Worm (Caenorhabditis elegans) whole organism, L1 larva: ENCODE measurements around the gene lsm-1.

Experiments used
- C34B4.2 ChIP-seq: sonication (generic microtip); optimal IDR thresholded peaks from 2 replicates; lab custom pipeline; 2017; ENCODE audit warnings: mild to moderate bottlenecking, missing genetic modification characterization, missing compliant biosample characterization
- F16B12.6 ChIP-seq: fragments of 150-350 bp; optimal IDR thresholded peaks from 2 replicates; lab custom pipeline; 2014; ENCODE audit warnings: missing biosample characterization, missing genetic modification characterization
- aly-2 ChIP-seq: fragments of 150-350 bp; optimal IDR thresholded peaks from 2 replicates; lab custom pipeline; 2014; ENCODE audit warnings: missing biosample characterization, missing genetic modification characterization
- ama-1 ChIP-seq: fragments of 150-350 bp; optimal IDR thresholded peaks from 2 replicates; lab custom pipeline; 2014
- blmp-1 ChIP-seq: fragments of 150-350 bp; optimal IDR thresholded peaks from 2 replicates; lab custom pipeline; 2014; ENCODE audit warnings: missing biosample characterization, missing genetic modification characterization
- ceh-82 ChIP-seq, 3 experiments: fragments of 150-350 bp in 1 of 3; sonication (generic microtip) in 2 of 3; optimal IDR thresholded peaks; 2 replicates each; lab custom pipeline; 2014 to 2017; ENCODE audit warnings: missing biosample characterization in 3 of 3, missing genetic modification characterization in 3 of 3
- dpl-1 ChIP-seq, 3 experiments: fragments of 150-350 bp in 2 of 3; sonication (generic microtip) in 1 of 3; optimal IDR thresholded peaks; 2 replicates each; lab custom pipeline; 2014 to 2017; ENCODE audit warnings: missing biosample characterization in 3 of 3, missing genetic modification characterization in 3 of 3, missing genetic modification reagents in 3 of 3
- dsc-1 ChIP-seq: sonication (generic microtip); optimal IDR thresholded peaks from 2 replicates; lab custom pipeline; 2016; ENCODE audit warnings: mild to moderate bottlenecking, missing genetic modification characterization, missing compliant biosample characterization
- efl-1 ChIP-seq, 4 experiments: fragments of 150-350 bp; optimal IDR thresholded peaks in 3 of 4; peaks in 1 of 4; 1 replicate in 1 of 4; 2 replicates in 3 of 4; lab custom pipeline; 2014; ENCODE audit warnings: missing biosample characterization in 2 of 4, missing genetic modification characterization in 2 of 4, missing genetic modification reagents in 2 of 4
- egl-27 ChIP-seq, 2 experiments: fragments of 150-350 bp in 1 of 2; sonication (generic microtip); optimal IDR thresholded peaks; 3 replicates each; lab custom pipeline; 2017 to 2018; ENCODE audit warnings: missing biosample characterization in 2 of 2, missing genetic modification characterization in 2 of 2, missing genetic modification reagents in 2 of 2
- elt-3 ChIP-seq, 6 experiments: fragments of 150-350 bp in 1 of 6; sonication (generic microtip); optimal IDR thresholded peaks; 2 replicates each; lab custom pipeline; 2017 to 2018; ENCODE audit warnings: missing biosample characterization in 6 of 6, missing genetic modification characterization in 6 of 6, inconsistent platforms in 1 of 6
- fkh-8 ChIP-seq: sonication (generic microtip); optimal IDR thresholded peaks from 2 replicates; lab custom pipeline; 2016; ENCODE audit warnings: mild to moderate bottlenecking, missing genetic modification characterization, missing compliant biosample characterization
- hlh-17 ChIP-seq: fragments of 200-800 bp; sonication (Bioruptor generic); optimal IDR thresholded peaks from 2 replicates; lab custom pipeline; 2018; ENCODE audit warnings: missing genetic modification characterization, mild to moderate bottlenecking, missing compliant biosample characterization, moderate library complexity, borderline replicate concordance
- hlh-4 ChIP-seq: sonication (generic microtip); optimal IDR thresholded peaks from 2 replicates; lab custom pipeline; 2016; ENCODE audit warnings: mild to moderate bottlenecking, missing genetic modification characterization, missing compliant biosample characterization
- isw-1 ChIP-seq: fragments of 200-800 bp; sonication (Bioruptor generic); IDR thresholded peaks from 2 replicates; pipeline ENCODE4 v1.3.6; 2022; ENCODE audit warnings: missing genetic modification characterization, missing compliant biosample characterization
- lin-14 ChIP-seq: fragments of 200-800 bp; sonication (Bioruptor generic); optimal IDR thresholded peaks from 2 replicates; lab custom pipeline; 2018; ENCODE audit warnings: mild to moderate bottlenecking, missing genetic modification characterization, moderate library complexity, missing compliant biosample characterization
- lin-35 ChIP-seq, 2 experiments: fragments of 150-350 bp; optimal IDR thresholded peaks; 2 replicates each; lab custom pipeline; 2014; ENCODE audit warnings: missing biosample characterization in 2 of 2, missing genetic modification characterization in 2 of 2, missing genetic modification reagents in 2 of 2
- lin-39 ChIP-seq: fragments of 150-350 bp; optimal IDR thresholded peaks from 2 replicates; lab custom pipeline; 2014; ENCODE audit warnings: missing biosample characterization, missing genetic modification reagents, missing genetic modification characterization
- lsy-2 ChIP-seq, 2 experiments: fragments of 150-350 bp; optimal IDR thresholded peaks; 2 replicates each; lab custom pipeline; 2014; ENCODE audit warnings: missing biosample characterization in 2 of 2, missing genetic modification characterization in 2 of 2
- mdl-1 ChIP-seq, 2 experiments: fragments of 150-350 bp; optimal IDR thresholded peaks; 2 replicates each; lab custom pipeline; 2014 to 2017; ENCODE audit warnings: missing biosample characterization in 2 of 2, missing genetic modification characterization in 2 of 2, inconsistent platforms in 1 of 2
- mep-1 ChIP-seq: fragments of 150-350 bp; optimal IDR thresholded peaks from 2 replicates; lab custom pipeline; 2014; ENCODE audit warnings: missing biosample characterization, missing genetic modification characterization
- nhr-19 ChIP-seq: fragments of 200-800 bp; sonication (Bioruptor generic); conservative IDR thresholded peaks from 2 replicates; pipeline ENCODE4 v1.3.6; 2022; ENCODE audit warnings: missing genetic modification characterization, missing compliant biosample characterization
- nhr-20 ChIP-seq: sonication (generic microtip); optimal IDR thresholded peaks from 2 replicates; lab custom pipeline; 2016; ENCODE audit warnings: mild to moderate bottlenecking, missing genetic modification characterization, missing compliant biosample characterization
- nhr-28 ChIP-seq: fragments of 150-350 bp; optimal IDR thresholded peaks from 2 replicates; lab custom pipeline; 2014; ENCODE audit warnings: missing biosample characterization, missing genetic modification characterization
- nhr-71 ChIP-seq: sonication (generic microtip); optimal IDR thresholded peaks from 2 replicates; lab custom pipeline; 2016; ENCODE audit warnings: mild to moderate bottlenecking, missing genetic modification characterization, moderate library complexity, missing compliant biosample characterization
- nhr-76 ChIP-seq: sonication (generic microtip); optimal IDR thresholded peaks from 2 replicates; lab custom pipeline; 2017; ENCODE audit warnings: missing biosample characterization, missing genetic modification characterization
- nhr-85 ChIP-seq: sonication (generic microtip); peaks from one replicate; lab custom pipeline; 2016; ENCODE audit warnings: missing genetic modification characterization, inconsistent platforms, missing compliant biosample characterization
- pqm-1 ChIP-seq: sonication (generic microtip); optimal IDR thresholded peaks from 3 replicates; lab custom pipeline; 2017; ENCODE audit warnings: missing biosample characterization, missing genetic modification characterization
- rnt-1 ChIP-seq: sonication (generic microtip); optimal IDR thresholded peaks from 2 replicates; lab custom pipeline; 2016; ENCODE audit warnings: mild to moderate bottlenecking, missing genetic modification characterization, moderate library complexity, missing compliant biosample characterization
- snpc-4 ChIP-seq: fragments of 150-350 bp; optimal IDR thresholded peaks from 2 replicates; lab custom pipeline; 2014; ENCODE audit warnings: missing biosample characterization, missing genetic modification characterization
- snu-23 ChIP-seq: sonication (generic microtip); optimal IDR thresholded peaks from 2 replicates; lab custom pipeline; 2016; ENCODE audit warnings: missing genetic modification characterization, missing compliant biosample characterization
- sox-4 ChIP-seq: sonication (generic microtip); optimal IDR thresholded peaks from 2 replicates; lab custom pipeline; 2016; ENCODE audit warnings: missing genetic modification characterization, missing compliant biosample characterization
- sptf-1 ChIP-seq: fragments of 150-350 bp; optimal IDR thresholded peaks from 2 replicates; lab custom pipeline; 2014; ENCODE audit warnings: missing biosample characterization, missing genetic modification characterization
- sup-37 ChIP-seq: fragments of 200-800 bp; sonication (Bioruptor generic); optimal IDR thresholded peaks from 2 replicates; lab custom pipeline; 2018; ENCODE audit warnings: mild to moderate bottlenecking, missing genetic modification characterization, missing compliant biosample characterization
- swsn-7 ChIP-seq: sonication (generic microtip); optimal IDR thresholded peaks from 2 replicates; lab custom pipeline; 2016; ENCODE audit warnings: missing genetic modification characterization, missing compliant biosample characterization
- tbx-2 ChIP-seq: sonication (generic microtip); optimal IDR thresholded peaks from 2 replicates; lab custom pipeline; 2016; ENCODE audit warnings: missing genetic modification characterization, missing compliant biosample characterization
- tlp-1 ChIP-seq: fragments of 150-350 bp; optimal IDR thresholded peaks from 2 replicates; lab custom pipeline; 2014; ENCODE audit warnings: missing biosample characterization, missing genetic modification characterization
- unc-130 ChIP-seq: fragments of 150-350 bp; optimal IDR thresholded peaks from 2 replicates; lab custom pipeline; 2017; ENCODE audit warnings: missing biosample characterization, missing genetic modification characterization, inconsistent platforms
- unc-30 ChIP-seq: sonication (generic microtip); optimal IDR thresholded peaks from 2 replicates; lab custom pipeline; 2017; ENCODE audit warnings: missing biosample characterization, missing genetic modification characterization
- unc-62 ChIP-seq: fragments of 150-350 bp; optimal IDR thresholded peaks from 2 replicates; lab custom pipeline; 2014; ENCODE audit warnings: missing biosample characterization, missing genetic modification reagents, missing genetic modification characterization
- unc-86 ChIP-seq: sonication (generic microtip); optimal IDR thresholded peaks from 2 replicates; lab custom pipeline; 2016; ENCODE audit warnings: missing genetic modification characterization, missing compliant biosample characterization
- vab-15 ChIP-seq: sonication (generic microtip); optimal IDR thresholded peaks from 2 replicates; lab custom pipeline; 2017; ENCODE audit warnings: missing genotype, mild to moderate bottlenecking, missing genetic modification characterization, missing compliant biosample characterization

Gene lsm-1

DNA sequence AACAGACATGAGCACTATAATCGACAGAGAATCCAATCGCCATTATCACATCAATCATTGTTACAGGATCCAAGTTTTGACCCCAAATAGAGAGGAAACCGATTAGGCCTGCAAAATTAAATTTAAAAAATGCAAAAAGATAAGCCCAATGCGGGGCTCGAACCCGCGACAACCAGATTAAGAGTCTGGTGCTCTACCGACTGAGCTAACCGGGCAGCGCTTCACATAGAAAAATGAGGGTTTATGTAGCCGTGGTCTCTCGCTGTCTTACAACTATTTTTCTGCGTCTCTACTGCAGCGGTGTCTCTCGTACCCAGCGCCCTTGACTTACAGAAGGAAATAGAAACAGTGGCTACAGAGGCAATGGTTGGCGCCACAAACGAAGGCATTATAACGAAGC lies 30.9 kb downstream of the lsm-1 start (continued):
- TF ChIP-seq dpl-1 (GFP tag; optimal IDR thresholded peaks at IDR 0.05; lab: Kevin White, UChicago): peak; percentile 6 to 48 (median 35)
- peak in 1 of 2 experiments; percentile 3 for TF ChIP-seq mdl-1 (tag; optimal IDR thresholded peaks at IDR 0.05; lab: Kevin White, UChicago)
- peak; percentile 74 for TF ChIP-seq snu-23 (GFP tag; lab: Kevin White, UChicago)
- no peak for TF ChIP-seq nhr-28 (tag; lab: Kevin White, UChicago)
- TF ChIP-seq nhr-76: no peak
- peak; percentile 14 for TF ChIP-seq unc-86
- TF ChIP-seq elt-3 (tag; optimal IDR thresholded peaks at IDR 0.05; lab: Kevin White, UChicago): peak in 2 of 6 experiments; percentile 6 to 27
- TF ChIP-seq sptf-1: no peak
- peak; percentile 34 to 62 for TF ChIP-seq lsy-2 (tag; optimal IDR thresholded peaks at IDR 0.05; lab: Kevin White, UChicago)
- no peak for TF ChIP-seq blmp-1
- TF ChIP-seq, all 84 proteins: peak for 33

DNA sequence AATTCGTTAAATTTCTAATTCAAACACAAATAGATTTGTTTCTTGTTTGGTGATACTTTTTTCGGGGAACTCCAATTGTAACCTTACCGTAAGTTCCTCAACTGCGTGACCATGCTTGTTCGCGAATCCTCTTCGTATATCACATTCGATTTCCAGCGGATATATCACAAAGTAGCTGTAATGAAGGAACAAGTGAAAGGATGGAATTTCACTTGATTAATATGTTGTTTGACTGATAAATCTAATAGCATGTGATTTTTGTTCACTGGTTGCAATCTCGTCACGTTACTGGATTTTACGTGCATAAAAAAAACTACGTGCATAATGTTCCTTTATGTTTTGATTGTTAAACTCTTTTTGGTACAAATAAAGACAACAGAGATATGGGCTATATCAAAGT lies 34.9 kb downstream of the lsm-1 start:
- peak in 1 of 6 experiments; percentile 11 for TF ChIP-seq elt-3 (tag; optimal IDR thresholded peaks at IDR 0.05; lab: Kevin White, UChicago)
- TF ChIP-seq hlh-17 (GFP tag; lab: Kevin White, UChicago): no peak
- peak; percentile 55 for TF ChIP-seq blmp-1
- TF ChIP-seq, all 84 proteins: peak for 2

DNA sequence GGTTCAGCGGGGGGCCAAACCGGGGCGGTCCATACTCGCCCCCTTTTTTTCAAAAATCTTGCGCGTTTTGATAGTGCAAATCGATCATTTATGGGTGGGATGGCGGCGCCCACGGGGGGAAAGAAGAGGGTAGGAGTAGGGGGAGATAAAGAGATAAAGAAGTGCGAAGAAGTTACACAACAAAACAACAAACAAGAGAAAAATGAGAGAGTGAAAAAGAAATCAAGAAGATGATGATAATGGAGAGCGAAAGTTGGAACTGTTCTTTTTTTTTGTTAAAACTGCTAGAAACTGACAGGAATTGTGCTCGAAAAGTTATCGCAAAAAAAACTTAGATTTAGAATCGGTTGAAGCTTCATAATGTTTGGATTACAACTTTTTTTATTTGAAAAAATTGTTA lies 35.6 kb downstream of the lsm-1 start, which contains the start of gene ptr-13:
TSS of gene ptr-13 (minus strand) at position 92 of the 400 bp plus-strand sequence.
- TF ChIP-seq nhr-28 (tag; lab: Kevin White, UChicago): no peak
- TF ChIP-seq egl-27 (tag; optimal IDR thresholded peaks at IDR 0.05; lab: Kevin White, UChicago): no peak
- peak in 2 of 6 experiments; percentile 2 to 54 for TF ChIP-seq elt-3 (tag; optimal IDR thresholded peaks at IDR 0.05; lab: Kevin White, UChicago)
- no peak for TF ChIP-seq dsc-1 (tag; lab: Kevin White, UChicago)
- TF ChIP-seq vab-15: no peak
- peak; percentile 79 for TF ChIP-seq blmp-1

DNA sequence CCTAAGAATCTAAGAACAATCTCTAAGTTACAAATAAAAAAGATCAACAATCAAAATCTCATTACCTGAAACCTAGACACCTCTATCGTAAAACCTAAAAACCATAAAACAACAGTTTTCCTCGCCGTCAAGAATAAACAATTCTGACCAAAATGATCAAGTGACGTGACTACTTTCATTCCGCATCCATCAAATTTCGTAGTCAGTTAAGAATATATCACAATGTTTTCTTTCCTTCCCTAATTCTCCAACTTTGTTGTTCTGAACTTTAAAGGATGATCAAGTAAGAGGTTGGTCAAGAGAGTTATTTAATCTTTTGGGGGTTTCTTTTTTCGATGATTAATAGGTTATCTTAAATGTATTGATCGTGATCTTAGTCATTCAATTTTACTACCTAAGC lies 36.5 kb downstream of the lsm-1 start:
- TF ChIP-seq nhr-71 (tag; lab: Kevin White, UChicago) (peak; percentile 40), hlh-4 (tag; lab: Kevin White, UChicago) (no peak), lin-35 (GFP tag; optimal IDR thresholded peaks at IDR 0.05; lab: Kevin White, UChicago) (peak in 1 of 2 experiments; percentile 20), blmp-1 (peak; percentile 81), nhr-19 (GFP tag; lab: Robert Waterston, UW) (0 out of 2 replicates have a peak, but pooled peaks have one; percentile 2), snu-23 (GFP tag; lab: Kevin White, UChicago) (peak; percentile 6), nhr-20 (peak; percentile 54), lin-14 (GFP tag; lab: Kevin White, UChicago) (peak; percentile 41), efl-1 (optimal IDR thresholded peaks at IDR 0.05; lab: Kevin White, UChicago) (no peak), efl-1 (GFP tag; optimal IDR thresholded peaks at IDR 0.05 in 1 of 2; lab: Kevin White, UChicago) (peak in 1 of 2 experiments; percentile 40), elt-3 (tag; optimal IDR thresholded peaks at IDR 0.05; lab: Kevin White, UChicago) (peak in 2 of 6 experiments; percentile 54 to 90), tlp-1 (no peak), nhr-28 (tag; lab: Kevin White, UChicago) (no peak), nhr-85 (tag; lab: Kevin White, UChicago) (peak; percentile 75)
- TF ChIP-seq, all 84 proteins: peak for 10

DNA sequence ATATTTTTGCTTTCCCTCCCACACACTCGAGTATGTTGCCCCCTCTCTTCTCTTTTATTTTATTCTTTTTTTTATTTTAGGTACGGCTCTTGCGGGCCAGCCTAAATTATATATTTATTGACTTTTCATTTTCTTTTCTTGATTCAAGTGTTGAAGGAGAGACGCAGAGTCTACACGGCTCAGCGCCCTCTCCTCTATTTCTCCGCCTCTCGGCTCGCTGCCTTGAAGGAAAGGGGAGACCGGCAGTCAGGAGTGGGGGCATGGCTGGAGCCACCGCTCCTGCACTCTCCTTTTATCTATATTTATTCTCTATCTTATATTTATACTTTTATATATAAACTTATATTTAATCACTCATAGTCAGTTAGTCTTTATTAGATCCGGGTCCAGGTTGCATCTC lies 39.7 kb downstream of the lsm-1 start:
- no peak for TF ChIP-seq sup-37
- TF ChIP-seq lin-14 (GFP tag; lab: Kevin White, UChicago): peak; percentile 52
- TF ChIP-seq nhr-76: no peak
- TF ChIP-seq mep-1 (tag; lab: Kevin White, UChicago): peak; percentile 27
- no peak for TF ChIP-seq F16B12.6 (tag; lab: Kevin White, UChicago)
- TF ChIP-seq snpc-4 (tag; lab: Kevin White, UChicago): peak; percentile 51
- peak; percentile 10 for TF ChIP-seq tbx-2 (tag; lab: Kevin White, UChicago)

DNA sequence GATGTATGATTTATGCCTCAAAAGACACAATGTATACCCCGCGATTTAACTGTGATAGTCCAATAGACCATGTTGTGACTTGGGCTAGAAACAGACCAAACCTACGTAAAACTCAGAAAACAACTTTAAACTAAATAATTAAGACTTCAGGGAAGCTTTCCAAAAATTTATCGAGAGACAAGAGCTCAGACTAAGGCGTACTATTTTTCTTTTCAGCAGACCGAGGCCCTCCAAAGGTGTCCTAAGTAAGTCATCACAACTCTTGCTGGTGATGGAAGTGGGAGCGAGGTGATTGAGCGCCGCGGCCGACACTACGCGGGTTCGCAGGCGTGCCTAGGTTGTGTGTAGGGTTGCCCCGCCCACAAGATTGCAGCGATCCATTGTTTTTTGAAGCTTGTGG lies 40.3 kb downstream of the lsm-1 start:
- TF ChIP-seq ceh-82 (tag; optimal IDR thresholded peaks at IDR 0.05; lab: Kevin White, UChicago): peak; percentile 34 to 69 (median 54)
- TF ChIP-seq fkh-8 (tag; lab: Kevin White, UChicago): peak; percentile 14
- TF ChIP-seq ama-1 (lab: Kevin White, UChicago): peak; percentile 89
- no peak for TF ChIP-seq hlh-4 (tag; lab: Kevin White, UChicago)
- TF ChIP-seq isw-1 (GFP tag; lab: Robert Waterston, UW): no peak
- TF ChIP-seq nhr-76: no peak
- TF ChIP-seq C34B4.2 (tag; lab: Kevin White, UChicago): no peak
- peak; percentile 58 for TF ChIP-seq aly-2 (tag; lab: Kevin White, UChicago)
- peak; percentile 93 for TF ChIP-seq rnt-1 (tag; lab: Kevin White, UChicago)
- TF ChIP-seq lin-39 (tag; lab: Kevin White, UChicago): peak; percentile 40
- peak; percentile 90 for TF ChIP-seq dsc-1 (tag; lab: Kevin White, UChicago)
- TF ChIP-seq unc-62 (GFP tag; lab: Kevin White, UChicago): no peak
- TF ChIP-seq pqm-1 (tag; lab: Kevin White, UChicago): no peak
- TF ChIP-seq unc-30 (tag; lab: Kevin White, UChicago): no peak
- peak; percentile 22 to 38 (median 31) for TF ChIP-seq dpl-1 (GFP tag; optimal IDR thresholded peaks at IDR 0.05; lab: Kevin White, UChicago)
- no peak for TF ChIP-seq unc-130 (tag; lab: Kevin White, UChicago)
- no peak for TF ChIP-seq sox-4 (tag; lab: Kevin White, UChicago)
- TF ChIP-seq swsn-7 (tag; lab: Kevin White, UChicago): peak; percentile 85
